Worm (Caenorhabditis elegans) whole organism, young adult: Measurements from ENCODE around the gene slc-9B.1.

Experiments used
- C06A6.2 ChIP-seq: fragments of 200-800 bp; sonication (Bioruptor generic); conservative IDR thresholded peaks from 2 replicates; pipeline ENCODE4 v1.3.6; 2022; ENCODE audit warnings: missing genetic modification characterization, missing compliant biosample characterization
- D2030.7 ChIP-seq: fragments of 200-800 bp; sonication (Bioruptor generic); IDR thresholded peaks from 2 replicates; pipeline ENCODE4 v1.3.6; 2022; ENCODE audit warnings: missing genetic modification reagents, missing genetic modification characterization, missing compliant biosample characterization
- F22D6.2 ChIP-seq: sonication (generic microtip); optimal IDR thresholded peaks from 2 replicates; lab custom pipeline; 2016; ENCODE audit warnings: mild to moderate bottlenecking, missing genetic modification characterization, missing compliant biosample characterization
- F33H1.4 ChIP-seq: fragments of 200-800 bp; sonication (Bioruptor generic); IDR thresholded peaks from 2 replicates; pipeline ENCODE4 v1.3.6; 2022; ENCODE audit warnings: missing genetic modification reagents, missing genetic modification characterization, missing compliant biosample characterization
- F39B2.1 ChIP-seq: fragments of 200-800 bp; sonication (Bioruptor generic); IDR thresholded peaks from 2 replicates; pipeline ENCODE4 v1.3.6; 2022; ENCODE audit warnings: missing genetic modification reagents, missing genetic modification characterization, missing compliant biosample characterization
- F49E8.2 ChIP-seq: sonication (generic microtip); optimal IDR thresholded peaks from 3 replicates; lab custom pipeline; 2017; ENCODE audit warnings: missing genetic modification characterization, mild to moderate bottlenecking, missing compliant biosample characterization, antibody characterized with exemption, moderate library complexity; ENCODE audit not compliant: insufficient read depth
- F55B11.4 ChIP-seq: sonication (generic microtip); optimal IDR thresholded peaks from 2 replicates; lab custom pipeline; 2016; ENCODE audit warnings: missing compliant biosample characterization, missing genetic modification characterization, borderline replicate concordance; ENCODE audit not compliant: insufficient read depth
- F57A8.1 ChIP-seq: fragments of 200-800 bp; sonication (Bioruptor generic); optimal IDR thresholded peaks from 2 replicates; lab custom pipeline; 2018; ENCODE audit warnings: mild to moderate bottlenecking, missing genetic modification characterization, moderate library complexity, missing compliant biosample characterization
- ZK185.1 ChIP-seq: sonication (generic microtip); optimal IDR thresholded peaks from 2 replicates; lab custom pipeline; 2016; ENCODE audit warnings: mild to moderate bottlenecking, missing genetic modification characterization, missing compliant biosample characterization; ENCODE audit not compliant: poor library complexity, severe bottlenecking
- ama-1 ChIP-seq, 3 experiments: fragments of 150-350 bp in 1 of 3; sonication (generic microtip) in 2 of 3; optimal IDR thresholded peaks; 2 replicates each; lab custom pipeline; 2014 to 2018; ENCODE audit warnings: missing biosample characterization in 2 of 3, missing genetic modification characterization in 2 of 3, missing genetic modification reagents in 2 of 3
- aptf-2 ChIP-seq: fragments of 200-800 bp; sonication (Bioruptor generic); conservative IDR thresholded peaks from 2 replicates; pipeline ENCODE4 v1.3.6; 2022; ENCODE audit warnings: missing genetic modification reagents, missing genetic modification characterization, missing compliant biosample characterization
- attf-6 ChIP-seq: fragments of 200-800 bp; sonication (Bioruptor generic); IDR thresholded peaks from 2 replicates; pipeline ENCODE4 v1.3.6; 2022; ENCODE audit warnings: missing genetic modification reagents, missing genetic modification characterization, missing compliant biosample characterization
- bed-1 ChIP-seq: fragments of 200-800 bp; sonication (Bioruptor generic); IDR thresholded peaks from 2 replicates; pipeline ENCODE4 v1.3.6; 2022; ENCODE audit warnings: missing genetic modification reagents, missing genetic modification characterization, missing compliant biosample characterization
- bed-2 ChIP-seq: fragments of 200-800 bp; sonication (Bioruptor generic); IDR thresholded peaks from 2 replicates; pipeline ENCODE4 v1.3.6; 2022; ENCODE audit warnings: missing genetic modification reagents, missing genetic modification characterization, missing compliant biosample characterization
- cebp-1 ChIP-seq, 2 experiments: fragments of 200-800 bp in 1 of 2; sonication (Bioruptor generic) in 1 of 2; sonication (generic microtip) in 1 of 2; IDR thresholded peaks in 1 of 2; optimal IDR thresholded peaks in 1 of 2; 2 replicates each; pipeline versions ENCODE4 v1.3.6 to Lab custom; 2017 to 2022; ENCODE audit warnings: missing compliant biosample characterization in 2 of 2, missing genetic modification characterization in 2 of 2, mild to moderate bottlenecking in 1 of 2, missing genetic modification reagents in 1 of 2, moderate library complexity in 1 of 2
- cebp-2 ChIP-seq: fragments of 200-800 bp; sonication (Bioruptor generic); IDR thresholded peaks from 2 replicates; pipeline ENCODE4 v1.3.6; 2022; ENCODE audit warnings: missing genetic modification characterization, missing compliant biosample characterization
- ceh-27 ChIP-seq: fragments of 200-800 bp; sonication (Bioruptor generic); optimal IDR thresholded peaks from 2 replicates; lab custom pipeline; 2018; ENCODE audit warnings: mild to moderate bottlenecking, missing genetic modification characterization, moderate library complexity, missing compliant biosample characterization
- ceh-58 ChIP-seq: fragments of 200-800 bp; sonication (Bioruptor generic); IDR thresholded peaks from 2 replicates; pipeline ENCODE4 v1.3.6; 2022; ENCODE audit warnings: missing genetic modification characterization, missing compliant biosample characterization
- ceh-79 ChIP-seq: sonication (generic microtip); optimal IDR thresholded peaks from 2 replicates; lab custom pipeline; 2017; ENCODE audit warnings: mild to moderate bottlenecking, missing genetic modification characterization, missing compliant biosample characterization
- dox-1 ChIP-seq: fragments of 200-800 bp; sonication (Bioruptor generic); IDR thresholded peaks from 2 replicates; pipeline ENCODE4 v1.3.6; 2022; ENCODE audit warnings: missing genetic modification reagents, missing genetic modification characterization, missing compliant biosample characterization
- dpl-1 ChIP-seq: fragments of 150-350 bp; optimal IDR thresholded peaks from 2 replicates; lab custom pipeline; 2014; ENCODE audit warnings: missing biosample characterization, missing genetic modification reagents, missing genetic modification characterization
- fkh-3 ChIP-seq: sonication (generic microtip); optimal IDR thresholded peaks from 2 replicates; lab custom pipeline; 2016; ENCODE audit warnings: mild to moderate bottlenecking, missing genetic modification characterization, missing compliant biosample characterization
- hlh-26 ChIP-seq: fragments of 200-800 bp; sonication (Bioruptor generic); conservative IDR thresholded peaks from 2 replicates; pipeline ENCODE4 v1.3.6; 2022; ENCODE audit warnings: missing genetic modification reagents, missing genetic modification characterization, missing compliant biosample characterization
- hsf-1 ChIP-seq: fragments of 200-800 bp; sonication (Bioruptor generic); IDR thresholded peaks from 2 replicates; pipeline ENCODE4 v1.3.6; 2022; ENCODE audit warnings: missing genetic modification reagents, missing genetic modification characterization, missing compliant biosample characterization
- lin-40 ChIP-seq: sonication (generic microtip); optimal IDR thresholded peaks from 2 replicates; lab custom pipeline; 2016; ENCODE audit warnings: missing genetic modification characterization, mild to moderate bottlenecking, missing compliant biosample characterization, missing genotype, missing genetic modification reagents
- lir-1 ChIP-seq: fragments of 200-800 bp; sonication (Bioruptor generic); conservative IDR thresholded peaks from 2 replicates; pipeline ENCODE4 v1.3.6; 2022; ENCODE audit warnings: missing genetic modification reagents, missing genetic modification characterization, missing compliant biosample characterization
- nfyb-1 ChIP-seq: fragments of 200-800 bp; sonication (Bioruptor generic); IDR thresholded peaks from 2 replicates; pipeline ENCODE4 v1.3.6; 2022; ENCODE audit warnings: missing genetic modification reagents, missing genetic modification characterization, missing compliant biosample characterization
- pbrm-1 ChIP-seq: fragments of 200-800 bp; sonication (Bioruptor generic); IDR thresholded peaks from 2 replicates; pipeline ENCODE4 v1.3.6; 2022; ENCODE audit warnings: missing genetic modification reagents, missing genetic modification characterization, missing compliant biosample characterization
- rcor-1 ChIP-seq: fragments of 200-800 bp; sonication (Bioruptor generic); IDR thresholded peaks from 2 replicates; pipeline ENCODE4 v1.3.6; 2022; ENCODE audit warnings: missing genetic modification reagents, missing genetic modification characterization, missing compliant biosample characterization
- repo-1 ChIP-seq: sonication (generic microtip); optimal IDR thresholded peaks from 2 replicates; lab custom pipeline; 2017; ENCODE audit warnings: mild to moderate bottlenecking, missing genetic modification characterization, missing compliant biosample characterization
- rpc-1 ChIP-seq, 2 experiments: fragments of 150-350 bp in 1 of 2; sonication (generic microtip) in 1 of 2; optimal IDR thresholded peaks; 2 replicates each; lab custom pipeline; 2014 to 2018; ENCODE audit warnings: missing biosample characterization in 1 of 2, missing genetic modification characterization in 1 of 2, missing genetic modification reagents in 1 of 2, missing genotype in 1 of 2
- snpc-1.1 ChIP-seq: sonication (generic microtip); optimal IDR thresholded peaks from 2 replicates; lab custom pipeline; 2017; ENCODE audit warnings: missing genetic modification characterization, mild to moderate bottlenecking, missing compliant biosample characterization, antibody characterized with exemption, moderate library complexity, missing genotype, missing genetic modification reagents; ENCODE audit not compliant: insufficient read depth
- snpc-1.3 ChIP-seq: sonication (generic microtip); optimal IDR thresholded peaks from 2 replicates; lab custom pipeline; 2017; ENCODE audit warnings: missing genetic modification characterization, mild to moderate bottlenecking, missing compliant biosample characterization, antibody characterized with exemption, moderate library complexity, missing genotype, missing genetic modification reagents; ENCODE audit not compliant: insufficient read depth
- somi-1 ChIP-seq: fragments of 200-800 bp; sonication (Bioruptor generic); optimal IDR thresholded peaks from 2 replicates; lab custom pipeline; 2018; ENCODE audit warnings: mild to moderate bottlenecking, missing genetic modification characterization, missing compliant biosample characterization
- tbp1 ChIP-seq: fragments of 200-800 bp; sonication (Bioruptor generic); optimal IDR thresholded peaks from 2 replicates; lab custom pipeline; 2018; ENCODE audit warnings: mild to moderate bottlenecking, missing genetic modification characterization, missing compliant biosample characterization
- unc-62 ChIP-seq: fragments of 150-350 bp; optimal IDR thresholded peaks from 2 replicates; lab custom pipeline; 2014; ENCODE audit warnings: missing biosample characterization, missing genetic modification reagents, missing genetic modification characterization
- zim-3 ChIP-seq: sonication (generic microtip); optimal IDR thresholded peaks from 2 replicates; lab custom pipeline; 2017; ENCODE audit warnings: mild to moderate bottlenecking, missing genetic modification characterization, moderate library complexity, missing compliant biosample characterization
- ztf-26 ChIP-seq: sonication (generic microtip); optimal IDR thresholded peaks from 2 replicates; lab custom pipeline; 2017; ENCODE audit warnings: missing genetic modification characterization, missing compliant biosample characterization
- ztf-3 ChIP-seq: fragments of 200-800 bp; sonication (Bioruptor generic); optimal IDR thresholded peaks from 2 replicates; lab custom pipeline; 2018; ENCODE audit warnings: mild to moderate bottlenecking, missing genetic modification characterization, missing compliant biosample characterization

Gene slc-9B.1

DNA sequence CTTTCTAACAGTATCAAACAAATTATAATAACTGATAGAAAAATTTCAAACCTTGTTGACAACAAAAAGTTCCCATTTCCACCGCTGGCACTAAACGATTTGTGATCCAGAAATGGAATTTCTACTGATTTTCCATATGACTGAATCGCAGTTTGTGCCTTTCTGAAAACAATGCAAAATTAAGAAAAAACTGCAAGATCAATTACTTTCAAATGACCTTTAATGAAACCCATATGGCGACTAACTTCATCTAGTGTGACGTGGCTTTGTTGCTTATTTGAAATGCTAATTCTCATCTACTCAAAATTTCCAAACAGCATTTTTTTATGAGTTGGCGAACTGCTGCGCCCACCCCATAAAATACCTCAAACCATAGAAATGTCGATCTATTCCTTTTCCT is 28.1 kb downstream of the slc-9B.1 start, which contains the start of gene F41E7.7:
F41E7.7 (plus strand) TSS at position 301 of the 400 bp plus-strand sequence.
- TF ChIP-seq C06A6.2 (no peak), zim-3 (no peak), D2030.7 (GFP tag; lab: Robert Waterston, UW) (no peak), snpc-1.3 (tag; lab: Kevin White, UChicago) (no peak), unc-62 (no peak)

DNA sequence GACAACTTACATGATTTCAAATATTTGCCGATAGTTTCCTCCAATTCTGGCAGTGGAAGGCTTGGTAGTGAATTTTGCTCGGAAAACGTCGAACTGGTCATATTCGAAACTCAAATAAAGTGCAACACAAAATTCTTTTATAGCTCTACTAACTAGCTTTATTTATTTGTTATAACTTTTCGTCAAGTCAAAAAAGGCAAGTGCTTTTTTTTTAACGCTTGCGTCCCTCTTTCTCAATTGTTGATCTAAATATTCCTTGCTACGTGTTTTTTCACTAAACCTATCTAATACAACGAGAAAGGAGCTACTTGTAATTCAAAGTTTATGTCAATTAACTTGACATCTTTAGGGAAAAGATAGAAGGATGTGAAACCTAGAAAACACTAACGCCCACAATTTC is 31.0 kb downstream of the slc-9B.1 start, which contains the start of gene F41E7.6:
F41E7.6 (minus strand) TSS at position 101 of the 400 bp plus-strand sequence.
- TF ChIP-seq tbp1 (GFP tag; lab: Kevin White, UChicago) (no peak), fkh-3 (tag; lab: Kevin White, UChicago) (no peak), hlh-26 (GFP tag; lab: Robert Waterston, UW) (no peak), F49E8.2 (tag; lab: Kevin White, UChicago) (no peak), F55B11.4 (tag; lab: Kevin White, UChicago) (no peak), rpc-1 (optimal IDR thresholded peaks at IDR 0.05; lab: Kevin White, UChicago) (no peak), rpc-1 (tag; optimal IDR thresholded peaks at IDR 0.05; lab: Kevin White, UChicago) (no peak)

DNA sequence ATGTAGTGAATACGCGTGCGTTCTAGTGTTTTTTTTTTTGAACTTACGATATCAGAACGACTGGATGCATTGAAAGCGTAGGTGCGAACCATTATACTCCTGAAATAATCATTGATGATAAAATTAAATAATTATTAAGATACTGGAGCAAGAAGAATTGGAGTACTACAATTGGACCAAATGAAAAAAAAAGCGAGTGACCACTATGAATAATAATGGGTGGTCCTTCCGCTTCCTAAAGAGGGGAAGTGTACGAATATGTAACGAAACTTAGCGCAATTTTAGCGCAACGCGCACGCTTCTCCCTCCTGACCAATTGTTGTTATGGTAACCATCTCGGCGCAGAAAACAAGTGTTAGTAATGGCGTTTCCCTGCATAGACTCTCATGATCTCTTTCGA is 36.5 kb downstream of the slc-9B.1 start, which contains the start of gene F41E7.9:
F41E7.9 (minus strand) TSS at position 101 of the 400 bp plus-strand sequence.
- TF ChIP-seq repo-1 (tag; lab: Kevin White, UChicago) (no peak), ceh-27 (GFP tag; lab: Kevin White, UChicago) (no peak), dox-1 (GFP tag; lab: Robert Waterston, UW) (no peak), rcor-1 (GFP tag; lab: Robert Waterston, UW) (no peak), snpc-1.3 (tag; lab: Kevin White, UChicago) (no peak), ztf-26 (no peak)
- TF ChIP-seq, all 124 proteins: peak for 0

DNA sequence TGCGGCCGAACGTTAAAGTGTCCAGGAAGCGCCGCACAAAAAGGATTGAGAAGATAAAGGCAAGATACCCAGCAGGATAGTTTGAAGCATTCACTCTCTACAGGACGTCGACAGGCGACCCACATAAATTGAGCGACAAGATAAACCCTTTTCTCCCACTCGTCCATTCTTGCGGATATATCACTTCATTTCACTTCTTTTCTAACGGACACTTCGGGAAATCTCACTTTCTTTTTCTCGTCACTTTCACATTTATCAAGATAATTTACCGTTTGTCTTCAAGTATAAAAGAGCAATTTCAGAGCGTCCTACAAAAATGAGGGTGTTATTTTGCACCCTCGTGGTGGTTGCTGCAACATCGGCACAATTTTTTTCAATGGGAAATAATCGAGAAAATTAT is 38.2 kb downstream of the slc-9B.1 start, which contains the start of gene R07E3.6:
R07E3.6 (plus strand) TSS at position 158 of the 400 bp plus-strand sequence.
- TF ChIP-seq C06A6.2 (no peak), cebp-1 (GFP tag; IDR thresholded peaks at IDR 0.05; lab: Robert Waterston, UW) (no peak), cebp-1 (tag; optimal IDR thresholded peaks at IDR 0.05; lab: Kevin White, UChicago) (no peak), F39B2.1 (no peak), dpl-1 (GFP tag; lab: Kevin White, UChicago) (no peak), aptf-2 (GFP tag; lab: Robert Waterston, UW) (no peak), fkh-3 (tag; lab: Kevin White, UChicago) (no peak), ZK185.1 (tag; lab: Kevin White, UChicago) (no peak), lir-1 (GFP tag; lab: Robert Waterston, UW) (no peak), F22D6.2 (tag; lab: Kevin White, UChicago) (no peak), snpc-1.1 (tag; lab: Kevin White, UChicago) (no peak), pbrm-1 (no peak), nfyb-1 (GFP tag; lab: Robert Waterston, UW) (no peak), hlh-26 (GFP tag; lab: Robert Waterston, UW) (no peak), F33H1.4 (no peak), somi-1 (GFP tag; lab: Kevin White, UChicago) (no peak), rcor-1 (GFP tag; lab: Robert Waterston, UW) (no peak), ceh-79 (no peak)

DNA sequence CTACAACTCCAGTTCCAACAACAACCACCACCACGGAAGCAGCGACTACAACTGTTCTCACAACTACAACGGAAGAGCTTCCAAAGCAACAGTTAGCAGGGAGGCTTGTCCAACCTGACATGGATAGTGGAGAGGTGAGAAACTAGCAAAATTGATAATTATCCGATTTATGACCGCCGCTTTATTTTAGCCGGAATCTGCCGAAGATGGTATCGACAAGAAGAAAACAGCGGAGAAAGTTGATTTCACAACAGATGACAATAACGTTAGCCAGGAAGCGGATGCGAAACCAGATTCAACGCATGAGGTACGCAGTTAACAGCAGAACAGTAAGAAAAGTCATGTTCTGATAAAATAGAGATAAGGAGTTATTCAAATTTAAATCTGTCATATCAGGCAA is 39.0 kb downstream of the slc-9B.1 start:
- TF ChIP-seq ama-1 (optimal IDR thresholded peaks at IDR 0.05; lab: Kevin White, UChicago) (no peak), ama-1 (GFP tag; optimal IDR thresholded peaks at IDR 0.05; lab: Kevin White, UChicago) (no peak), ceh-58 (GFP tag; lab: Robert Waterston, UW) (no peak), F49E8.2 (tag; lab: Kevin White, UChicago) (no peak), bed-2 (GFP tag; lab: Robert Waterston, UW) (no peak), ztf-26 (no peak), ztf-3 (GFP tag; lab: Kevin White, UChicago) (no peak), F55B11.4 (tag; lab: Kevin White, UChicago) (no peak), aptf-2 (GFP tag; lab: Robert Waterston, UW) (no peak), hsf-1 (GFP tag; lab: Robert Waterston, UW) (no peak), bed-1 (no peak), cebp-2 (no peak), attf-6 (GFP tag; lab: Robert Waterston, UW) (no peak), pbrm-1 (no peak), F57A8.1 (GFP tag; lab: Kevin White, UChicago) (no peak), lin-40 (tag; lab: Kevin White, UChicago) (no peak)
